Fruit fly (Drosophila melanogaster) whole organism, embryonic: ENCODE results near the gene Ogdh.

Source experiments
- Ada2b ChIP-seq: fragments of 200-800 bp; sonication (Bioruptor generic); IDR thresholded peaks from 2 replicates; pipeline ENCODE4 v1.3.6; 2022; ENCODE audit warnings: missing biosample characterization, missing genetic modification characterization
- Adf1 ChIP-seq: fragments of 200-800 bp; sonication (Bioruptor generic); IDR thresholded peaks from 2 replicates; pipeline ENCODE4 v1.3.6; 2022; ENCODE audit warnings: missing biosample characterization, missing genetic modification characterization
- CG10431 ChIP-seq: fragments of 200-800 bp; sonication (Bioruptor generic); optimal IDR thresholded peaks from 3 replicates; lab custom pipeline; 2018; ENCODE audit warnings: missing biosample characterization, mild to moderate bottlenecking, missing genetic modification characterization
- CG10565 ChIP-seq: fragments of 200-800 bp; sonication (Bioruptor generic); optimal IDR thresholded peaks from 3 replicates; lab custom pipeline; 2016; ENCODE audit warnings: missing biosample characterization, mild to moderate bottlenecking, missing genetic modification characterization
- CG11247 ChIP-seq: fragments of 200-800 bp; sonication (Bioruptor generic); IDR thresholded peaks from 2 replicates; pipeline ENCODE4 v1.3.6; 2022; ENCODE audit warnings: missing biosample characterization, missing genetic modification characterization
- CG11504 ChIP-seq: fragments of 200-800 bp; sonication (Bioruptor generic); optimal IDR thresholded peaks from 3 replicates; lab custom pipeline; 2019; ENCODE audit warnings: missing biosample characterization, mild to moderate bottlenecking, missing genetic modification characterization, moderate library complexity
- CG12659 ChIP-seq: fragments of 200-800 bp; sonication (Bioruptor generic); optimal IDR thresholded peaks from 3 replicates; lab custom pipeline; 2017; ENCODE audit warnings: mild to moderate bottlenecking, missing biosample characterization, missing genetic modification reagents, missing genetic modification characterization
- CG14710 ChIP-seq: fragments of 200-800 bp; sonication (Bioruptor generic); optimal IDR thresholded peaks from 3 replicates; lab custom pipeline; 2019; ENCODE audit warnings: missing biosample characterization, mild to moderate bottlenecking, missing genetic modification characterization, moderate library complexity
- CG15479 ChIP-seq: fragments of 200-800 bp; sonication (Bioruptor generic); optimal IDR thresholded peaks from 3 replicates; lab custom pipeline; 2019; ENCODE audit warnings: missing biosample characterization, mild to moderate bottlenecking, missing genetic modification characterization, moderate library complexity
- CG16813 ChIP-seq: fragments of 200-800 bp; sonication (Bioruptor generic); IDR thresholded peaks from 3 replicates; pipeline ENCODE4 v1.3.6; 2022; ENCODE audit warnings: missing biosample characterization, missing genetic modification characterization; ENCODE audit not compliant: partially characterized antibody
- CG17568 ChIP-seq: fragments of 200-800 bp; sonication (Bioruptor generic); optimal IDR thresholded peaks from 2 replicates; lab custom pipeline; 2018; ENCODE audit warnings: missing biosample characterization, mild to moderate bottlenecking, missing genetic modification characterization, moderate library complexity
- CG1792 ChIP-seq: fragments of 200-800 bp; sonication (Bioruptor generic); optimal IDR thresholded peaks from 2 replicates; lab custom pipeline; 2016; ENCODE audit warnings: missing biosample characterization, missing genetic modification characterization
- CG33557 ChIP-seq: fragments of 200-800 bp; sonication (Bioruptor generic); optimal IDR thresholded peaks from 2 replicates; lab custom pipeline; 2019; ENCODE audit warnings: missing biosample characterization, mild to moderate bottlenecking, missing genetic modification characterization, moderate library complexity
- CG3726 ChIP-seq: fragments of 200-800 bp; sonication (Bioruptor generic); IDR thresholded peaks from 3 replicates; pipeline ENCODE4, ENCODE4 v1.3.6; 2022; ENCODE audit warnings: missing biosample characterization, missing genetic modification characterization
- CG3995 ChIP-seq: fragments of 200-800 bp; sonication (Bioruptor generic); optimal IDR thresholded peaks from 3 replicates; lab custom pipeline; 2016; ENCODE audit warnings: missing biosample characterization, missing genetic modification characterization
- CG4404 ChIP-seq: fragments of 200-800 bp; sonication (Bioruptor generic); IDR thresholded peaks from 2 replicates; pipeline ENCODE4 v1.3.6; 2022; ENCODE audit warnings: missing biosample characterization, missing genetic modification characterization
- CG7745 ChIP-seq: fragments of 200-800 bp; sonication (Bioruptor generic); optimal IDR thresholded peaks from 2 replicates; lab custom pipeline; 2018; ENCODE audit warnings: missing biosample characterization, mild to moderate bottlenecking, missing genetic modification characterization, moderate library complexity
- CG8359 ChIP-seq: fragments of 200-800 bp; sonication (Bioruptor generic); optimal IDR thresholded peaks from 2 replicates; lab custom pipeline; 2017; ENCODE audit warnings: missing biosample characterization, mild to moderate bottlenecking, missing genetic modification characterization, borderline replicate concordance
- D19A ChIP-seq: fragments of 200-800 bp; optimal IDR thresholded peaks from 3 replicates; lab custom pipeline; 2019; ENCODE audit warnings: missing biosample characterization, mild to moderate bottlenecking, missing genetic modification characterization, moderate library complexity
- Deaf1 ChIP-seq: fragments of 200-800 bp; optimal IDR thresholded peaks from 3 replicates; lab custom pipeline; 2019; ENCODE audit warnings: missing biosample characterization, mild to moderate bottlenecking, missing genetic modification characterization, moderate library complexity
- Ets65A ChIP-seq: fragments of 200-800 bp; sonication (Bioruptor generic); peaks from one replicate; lab custom pipeline; 2016; ENCODE audit warnings: missing biosample characterization, missing genetic modification characterization
- Ets97D ChIP-seq: fragments of 200-800 bp; sonication (Bioruptor generic); optimal IDR thresholded peaks from 3 replicates; lab custom pipeline; 2016; ENCODE audit warnings: missing biosample characterization, missing genetic modification characterization
- Hey ChIP-seq: fragments of 200-800 bp; sonication (Bioruptor generic); optimal IDR thresholded peaks from 3 replicates; lab custom pipeline; 2018; ENCODE audit warnings: missing biosample characterization, mild to moderate bottlenecking, missing genetic modification characterization
- Lhr ChIP-seq: fragments of 200-800 bp; sonication (Bioruptor generic); optimal IDR thresholded peaks from 3 replicates; lab custom pipeline; 2017; ENCODE audit warnings: mild to moderate bottlenecking, missing biosample characterization, missing genetic modification reagents, missing genetic modification characterization
- Mad ChIP-seq: fragments of 200-800 bp; sonication (Bioruptor generic); optimal IDR thresholded peaks from 2 replicates; lab custom pipeline; 2016; ENCODE audit warnings: missing biosample characterization, missing genetic modification characterization
- Nf-YC ChIP-seq: fragments of 200-800 bp; optimal IDR thresholded peaks from 3 replicates; lab custom pipeline; 2019; ENCODE audit warnings: missing biosample characterization, mild to moderate bottlenecking, missing genetic modification characterization, moderate library complexity
- Sox102F ChIP-seq: fragments of 200-800 bp; sonication (Bioruptor generic); optimal IDR thresholded peaks from 2 replicates; lab custom pipeline; 2018; ENCODE audit warnings: missing biosample characterization, mild to moderate bottlenecking, missing genetic modification characterization, moderate library complexity
- Sry-β ChIP-seq: fragments of 200-800 bp; sonication (Bioruptor generic); optimal IDR thresholded peaks from 2 replicates; lab custom pipeline; 2018; ENCODE audit warnings: missing biosample characterization, mild to moderate bottlenecking, missing genetic modification characterization, moderate library complexity
- Tbp ChIP-seq: fragments of >200 bp; optimal IDR thresholded peaks from 2 replicates; lab custom pipeline; 2018; ENCODE audit warnings: missing biosample characterization, missing genetic modification characterization
- Trl ChIP-seq, 3 experiments: fragments of >200 bp in 2 of 3; fragments of 200-800 bp in 1 of 3; sonication (Bioruptor generic) in 1 of 3; optimal IDR thresholded peaks; 2 replicates in 1 of 3; 3 replicates in 2 of 3; lab custom pipeline; 2016 to 2017; ENCODE audit warnings: missing biosample characterization in 1 of 3, missing genetic modification characterization in 1 of 3
- Usf ChIP-seq: fragments of 200-800 bp; sonication (Bioruptor generic); optimal IDR thresholded peaks from 2 replicates; lab custom pipeline; 2017; ENCODE audit warnings: missing genotype, missing biosample characterization, missing genetic modification characterization
- Xrp1 ChIP-seq: fragments of 200-800 bp; sonication (Bioruptor generic); IDR thresholded peaks from 2 replicates; pipeline ENCODE4 v1.3.6; 2022; ENCODE audit warnings: missing biosample characterization, missing genetic modification characterization
- abd-A ChIP-seq: fragments of 200-800 bp; sonication (Bioruptor generic); optimal IDR thresholded peaks from 3 replicates; lab custom pipeline; 2019; ENCODE audit warnings: missing biosample characterization, mild to moderate bottlenecking, missing genetic modification characterization, moderate library complexity
- ash1 ChIP-seq: fragments of 200-800 bp; sonication (Bioruptor generic); optimal IDR thresholded peaks from 2 replicates; lab custom pipeline; 2018; ENCODE audit warnings: missing biosample characterization, mild to moderate bottlenecking, missing genetic modification characterization
- dimm ChIP-seq: fragments of 200-800 bp; sonication (Bioruptor generic); IDR thresholded peaks from 2 replicates; pipeline ENCODE4 v1.3.6; 2022; ENCODE audit warnings: missing biosample characterization, missing genetic modification characterization
- dysf ChIP-seq: fragments of 200-800 bp; sonication (Bioruptor generic); IDR thresholded peaks from 3 replicates; pipeline ENCODE4 v1.3.6; 2022; ENCODE audit warnings: missing biosample characterization, missing genetic modification characterization
- en ChIP-seq: fragments of 200-800 bp; sonication (Bioruptor generic); optimal IDR thresholded peaks from 2 replicates; lab custom pipeline; 2016; ENCODE audit warnings: missing biosample characterization, missing genetic modification characterization
- fd3F ChIP-seq: fragments of 200-800 bp; sonication (Bioruptor generic); optimal IDR thresholded peaks from 2 replicates; lab custom pipeline; 2018; ENCODE audit warnings: missing biosample characterization, mild to moderate bottlenecking, missing genetic modification characterization, moderate library complexity
- fru ChIP-seq: fragments of >200 bp; optimal IDR thresholded peaks from 2 replicates; lab custom pipeline; 2017
- gsb-n ChIP-seq: fragments of 200-800 bp; sonication (Bioruptor generic); optimal IDR thresholded peaks from 3 replicates; lab custom pipeline; 2018; ENCODE audit warnings: missing biosample characterization, mild to moderate bottlenecking, missing genetic modification characterization
- kni ChIP-seq: fragments of 200-800 bp; sonication (Bioruptor generic); optimal IDR thresholded peaks from 3 replicates; lab custom pipeline; 2017; ENCODE audit warnings: mild to moderate bottlenecking, missing biosample characterization, missing genetic modification reagents, missing genetic modification characterization
- lbe ChIP-seq: fragments of 200-800 bp; sonication (Bioruptor generic); optimal IDR thresholded peaks from 2 replicates; lab custom pipeline; 2016; ENCODE audit warnings: missing biosample characterization, mild to moderate bottlenecking, missing genetic modification characterization
- nmo ChIP-seq: fragments of 200-800 bp; sonication (Bioruptor generic); optimal IDR thresholded peaks from 2 replicates; lab custom pipeline; 2018; ENCODE audit warnings: missing biosample characterization, mild to moderate bottlenecking, missing genetic modification characterization, moderate library complexity
- phol ChIP-seq: fragments of 200-800 bp; sonication (Bioruptor generic); optimal IDR thresholded peaks from 3 replicates; lab custom pipeline; 2018; ENCODE audit warnings: missing biosample characterization, mild to moderate bottlenecking, missing genetic modification characterization, moderate library complexity
- run ChIP-seq: fragments of 200-800 bp; sonication (Bioruptor generic); optimal IDR thresholded peaks from 3 replicates; lab custom pipeline; 2018; ENCODE audit warnings: missing biosample characterization, mild to moderate bottlenecking, missing genetic modification characterization
- scrt ChIP-seq: fragments of 200-800 bp; sonication (Bioruptor generic); optimal IDR thresholded peaks from 2 replicates; lab custom pipeline; 2018; ENCODE audit warnings: missing biosample characterization, mild to moderate bottlenecking, missing genetic modification characterization, moderate library complexity
- sr ChIP-seq: fragments of 200-800 bp; sonication (Bioruptor generic); IDR thresholded peaks from 3 replicates; pipeline ENCODE4 v1.3.6; 2022; ENCODE audit warnings: missing biosample characterization, missing genetic modification characterization
- ssp ChIP-seq: fragments of 200-800 bp; sonication (Bioruptor generic); IDR thresholded peaks from 2 replicates; pipeline ENCODE4 v1.3.6; 2022; ENCODE audit warnings: missing biosample characterization, missing genetic modification characterization
- vnd ChIP-seq: fragments of 200-800 bp; sonication (Bioruptor generic); IDR thresholded peaks from 3 replicates; pipeline ENCODE4 v1.3.6; 2022; ENCODE audit warnings: missing biosample characterization, missing genetic modification characterization; ENCODE audit not compliant: partially characterized antibody
- wdn ChIP-seq: fragments of 200-800 bp; sonication (Bioruptor generic); IDR thresholded peaks from 2 replicates; pipeline ENCODE4 v1.3.6; 2022; ENCODE audit warnings: missing biosample characterization, missing genetic modification characterization
- wor ChIP-seq: fragments of 200-800 bp; sonication (Bioruptor generic); IDR thresholded peaks from 2 replicates; pipeline ENCODE4 v1.3.6; 2022; ENCODE audit warnings: missing biosample characterization, missing genetic modification characterization

Gene Ogdh

DNA sequence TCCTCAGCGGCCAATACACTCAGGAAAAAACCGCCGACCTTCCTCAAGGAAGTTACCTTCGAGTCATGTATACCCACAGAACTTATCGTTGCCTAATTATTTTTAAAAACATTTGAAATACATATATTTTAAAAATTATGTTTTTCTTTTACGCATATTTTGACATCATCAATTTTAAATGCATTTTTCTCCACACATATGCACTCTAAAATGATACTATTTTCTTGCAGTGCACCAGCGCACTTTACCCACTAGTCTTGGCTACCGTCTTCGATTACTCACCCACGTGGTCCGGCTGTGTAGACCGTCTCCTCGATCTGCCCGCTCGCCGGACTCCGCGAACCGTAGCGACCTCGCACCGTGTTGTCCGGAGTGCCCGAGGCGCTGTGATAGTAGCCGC is 13.3 kb upstream of the Ogdh start (continued):
- TF ChIP-seq CG15479 (GFP tag; lab: Kevin White, UChicago), result no peak
- no peak for TF ChIP-seq Adf1 (GFP tag; lab: Robert Waterston, UW)
- TF ChIP-seq Trl (optimal IDR thresholded peaks at IDR 0.05; lab: Kevin White, UChicago), result no peak
- no peak for TF ChIP-seq Trl (GFP tag; optimal IDR thresholded peaks at IDR 0.05; lab: Kevin White, UChicago)
- TF ChIP-seq CG14710 (tag; lab: Kevin White, UChicago), result no peak
- 0 out of 3 replicates have a peak, but pooled peaks have one; percentile 34 for TF ChIP-seq dysf (GFP tag; lab: Robert Waterston, UW)
- TF ChIP-seq CG33557 (GFP tag; lab: Kevin White, UChicago), result peak; percentile 21
- no peak for TF ChIP-seq Usf (GFP tag; lab: Kevin White, UChicago)
- no peak for TF ChIP-seq ssp (GFP tag; lab: Robert Waterston, UW)
- no peak for TF ChIP-seq CG11504 (tag; lab: Kevin White, UChicago)
- TF ChIP-seq CG3995 (GFP tag; lab: Kevin White, UChicago), result no peak
- no peak for TF ChIP-seq CG16813 (GFP tag; lab: Robert Waterston, UW)
- TF ChIP-seq scrt (GFP tag; lab: Kevin White, UChicago), result no peak
- TF ChIP-seq Mad (GFP tag; lab: Kevin White, UChicago), result no peak
- TF ChIP-seq fd3F (GFP tag; lab: Kevin White, UChicago), result no peak
- TF ChIP-seq ash1, result no peak
- no peak for TF ChIP-seq kni (GFP tag; lab: Kevin White, UChicago)
- no peak for TF ChIP-seq CG4404 (GFP tag; lab: Robert Waterston, UW)
- no peak for TF ChIP-seq Deaf1 (tag; lab: Kevin White, UChicago)
- no peak for TF ChIP-seq Lhr (GFP tag; lab: Kevin White, UChicago)
- no peak for TF ChIP-seq Ada2b (GFP tag; lab: Robert Waterston, UW)
- no peak for TF ChIP-seq Nf-YC (tag; lab: Kevin White, UChicago)
- 0 out of 2 replicates have a peak, but pooled peaks have one; percentile 20 for TF ChIP-seq wor
- TF ChIP-seq lbe (GFP tag; lab: Kevin White, UChicago), result no peak
- no peak for TF ChIP-seq abd-A
- TF ChIP-seq CG1792, result no peak
- no peak for TF ChIP-seq fru
- TF ChIP-seq CG8359 (GFP tag; lab: Kevin White, UChicago), result peak; percentile 9
- no peak for TF ChIP-seq phol
- no peak for TF ChIP-seq CG17568 (GFP tag; lab: Kevin White, UChicago)
- TF ChIP-seq Hey (tag; lab: Kevin White, UChicago), result no peak
- TF ChIP-seq dimm (GFP tag; lab: Robert Waterston, UW), result no peak
- TF ChIP-seq CG10431 (GFP tag; lab: Kevin White, UChicago), result no peak
- TF ChIP-seq Ets65A (GFP tag; lab: Kevin White, UChicago), result peak; percentile 91
- no peak for TF ChIP-seq en (GFP tag; lab: Kevin White, UChicago)
- TF ChIP-seq nmo (GFP tag; lab: Kevin White, UChicago), result peak; percentile 48
- TF ChIP-seq CG11247 (GFP tag; lab: Robert Waterston, UW), result no peak
- no peak for TF ChIP-seq Sry-β (GFP tag; lab: Kevin White, UChicago)
- TF ChIP-seq Tbp (GFP tag; lab: Kevin White, UChicago), result no peak
- no peak for TF ChIP-seq vnd (GFP tag; lab: Robert Waterston, UW)
- TF ChIP-seq CG10565 (GFP tag; lab: Kevin White, UChicago), result no peak
- no peak for TF ChIP-seq sr (GFP tag; lab: Robert Waterston, UW)
- TF ChIP-seq Xrp1 (GFP tag; lab: Robert Waterston, UW), result no peak
- TF ChIP-seq CG3726 (GFP tag; lab: Robert Waterston, UW), result no peak
- no peak for TF ChIP-seq run
- no peak for TF ChIP-seq wdn (GFP tag; lab: Robert Waterston, UW)
- no peak for TF ChIP-seq gsb-n (tag; lab: Kevin White, UChicago)
- no peak for TF ChIP-seq CG12659 (GFP tag; lab: Kevin White, UChicago)
- peak; percentile 3 for TF ChIP-seq Sox102F (GFP tag; lab: Kevin White, UChicago)
- no peak for TF ChIP-seq Ets97D (GFP tag; lab: Kevin White, UChicago)
- no peak for TF ChIP-seq D19A
- no peak for TF ChIP-seq CG7745 (tag; lab: Kevin White, UChicago)
